Fruit fly (Drosophila melanogaster): Measurements from ENCODE around the gene CG12213.
"Not testable (repeated sequence)": the region's sequence is repeated elsewhere in the genome, so short reads cannot be mapped to it uniquely, and the experiment has no call there.

CG12213 gene

dm6 chr3R:11962739-11963214, 4.7 kb downstream of the CG12213 start, which contains the start of the genes CG3281 and aurA (continued):
- TF ChIP-seq eg (GFP tag; IDR thresholded peaks at IDR 0.05) = no peak
- TF ChIP-seq dac (GFP tag; optimal IDR thresholded peaks at IDR 0.05) = peak; percentile 0
- peak; percentile 83 for TF ChIP-seq CG10631 (GFP tag; optimal IDR thresholded peaks at IDR 0.05)
- no peak for TF ChIP-seq net (GFP tag; optimal IDR thresholded peaks at IDR 0.05)
- no peak for TF ChIP-seq fd85E (GFP tag; optimal IDR thresholded peaks at IDR 0.05)
- TF ChIP-seq CG9139 (GFP tag; optimal IDR thresholded peaks at IDR 0.05) = no peak
- TF ChIP-seq OdsH (GFP tag; optimal IDR thresholded peaks at IDR 0.05) = peak; percentile 70
- TF ChIP-seq Met (GFP tag; optimal IDR thresholded peaks at IDR 0.05) = no peak
- TF ChIP-seq Sox14 (GFP tag; optimal IDR thresholded peaks at IDR 0.05) = peak; percentile 75
- no peak for TF ChIP-seq CG3919 (GFP tag; optimal IDR thresholded peaks at IDR 0.05)
- TF ChIP-seq Lpt (GFP tag; optimal IDR thresholded peaks at IDR 0.05) = peak; percentile 41
- TF ChIP-seq CG11902 (GFP tag; optimal IDR thresholded peaks at IDR 0.05) = peak; percentile 51
- 0 out of 3 replicates have a peak, but pooled peaks have one; percentile 21 for TF ChIP-seq CG8119 (GFP tag; IDR thresholded peaks at IDR 0.05)
- no peak for TF ChIP-seq fd59A (GFP tag; optimal IDR thresholded peaks at IDR 0.05)
- TF ChIP-seq CG4318 (GFP tag; optimal IDR thresholded peaks at IDR 0.05) = no peak
- TF ChIP-seq CG8632 (GFP tag; optimal IDR thresholded peaks at IDR 0.05) = peak; percentile 5

dm6 chr3R:11958235-11958634, 9.3 kb downstream of the CG12213 start, which contains the start of gene Hsp70Ab:
TSS of gene Hsp70Ab (plus strand) at chr3R:11958535.
- not testable (repeated sequence) for TF ChIP-seq dac (GFP tag; optimal IDR thresholded peaks at IDR 0.05); Ets96B (tag; optimal IDR thresholded peaks at IDR 0.05); CG8319 (GFP tag; optimal IDR thresholded peaks at IDR 0.05)

DNA sequence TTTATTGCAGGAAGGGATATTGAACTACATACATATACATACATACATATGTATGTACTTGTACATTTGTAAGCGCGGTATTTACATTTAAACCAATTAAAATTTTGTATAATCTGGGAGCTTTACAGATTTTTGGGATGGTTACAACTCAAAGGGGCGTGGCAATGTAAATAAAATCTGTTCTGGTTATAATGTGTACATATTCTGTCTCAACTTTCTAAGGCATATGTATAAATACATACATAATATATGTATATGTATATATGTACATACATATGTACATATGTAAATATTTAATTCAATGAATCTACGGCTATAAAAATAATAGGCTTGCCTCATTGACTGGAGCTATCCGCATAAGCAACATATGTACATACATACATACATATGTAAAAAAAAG, 10.1 kb downstream of the CG12213 start:
- TF ChIP-seq Hr38 (GFP tag; optimal IDR thresholded peaks at IDR 0.05) (no peak), CG6854 (GFP tag; optimal IDR thresholded peaks at IDR 0.05) (no peak), eg (GFP tag; IDR thresholded peaks at IDR 0.05) (no peak), CG11294 (GFP tag; IDR thresholded peaks at IDR 0.05) (no peak), CG8319 (GFP tag; optimal IDR thresholded peaks at IDR 0.05) (no peak), fkh (GFP tag; optimal IDR thresholded peaks at IDR 0.05) (no peak), CG3919 (GFP tag; optimal IDR thresholded peaks at IDR 0.05) (no peak)

dm6 chr3R:11956444-11956843, 11.0 kb downstream of the CG12213 start, which contains the start of gene Hsp70Aa:
TSS of gene Hsp70Aa (minus strand) at chr3R:11956544.
- TF ChIP-seq CG8632 (GFP tag; optimal IDR thresholded peaks at IDR 0.05); Ets96B (tag; optimal IDR thresholded peaks at IDR 0.05); Sox102F (GFP tag; optimal IDR thresholded peaks at IDR 0.05): not testable (repeated sequence)

DNA sequence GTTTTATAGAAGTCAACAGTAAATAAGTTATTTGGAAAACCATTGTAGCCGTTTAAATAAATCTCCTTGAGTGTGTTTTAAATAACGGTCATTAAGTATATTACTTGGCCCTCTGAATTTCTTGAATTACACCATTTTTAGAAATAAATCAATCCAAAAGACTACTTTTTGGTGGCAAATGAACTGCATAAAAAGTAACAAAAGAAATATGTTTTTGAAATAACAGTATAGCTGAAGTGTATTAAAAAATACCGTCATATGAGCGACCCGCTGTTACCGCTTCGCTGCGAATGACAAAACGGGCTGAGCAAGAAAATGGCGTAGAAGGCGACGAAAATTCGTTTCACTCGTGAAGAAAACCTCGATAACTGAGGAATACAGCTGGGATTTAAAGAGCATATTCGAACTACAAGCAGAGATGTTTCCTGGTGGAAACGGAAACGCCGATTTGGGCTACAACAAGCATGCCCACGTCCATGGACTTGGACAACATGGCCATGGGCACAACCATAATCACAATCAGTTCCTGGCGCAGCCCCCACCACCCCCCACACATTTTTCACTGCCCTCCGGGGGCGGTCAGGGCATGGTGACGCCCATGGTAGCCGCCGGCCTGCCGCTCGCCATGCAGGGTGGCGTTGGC, 18.0 kb downstream of the CG12213 start, which contains the start of gene CG31211:
Gene CG31211, plus strand, starts transcription at position 294 of the 643 bp plus-strand sequence.
- no peak for TF ChIP-seq achi (GFP tag; optimal IDR thresholded peaks at IDR 0.05)
- no peak for TF ChIP-seq fd59A (GFP tag; optimal IDR thresholded peaks at IDR 0.05)
- TF ChIP-seq Gug (GFP tag; IDR thresholded peaks at IDR 0.05) = no peak
- TF ChIP-seq pdm3 (GFP tag; optimal IDR thresholded peaks at IDR 0.05) = peak; percentile 13
- TF ChIP-seq Met (GFP tag; optimal IDR thresholded peaks at IDR 0.05) = no peak
- TF ChIP-seq CG4318 (GFP tag; optimal IDR thresholded peaks at IDR 0.05) = no peak
- no peak for TF ChIP-seq Eip93F (GFP tag; optimal IDR thresholded peaks at IDR 0.05)
- no peak for TF ChIP-seq CG10631 (GFP tag; optimal IDR thresholded peaks at IDR 0.05)
- TF ChIP-seq Ets21C (GFP tag; optimal IDR thresholded peaks at IDR 0.05) = no peak
- no peak for TF ChIP-seq Smox (GFP tag; optimal IDR thresholded peaks at IDR 0.05)
- TF ChIP-seq Ets96B (tag; optimal IDR thresholded peaks at IDR 0.05) = no peak
- no peak for TF ChIP-seq spab (GFP tag; optimal IDR thresholded peaks at IDR 0.05)
- TF ChIP-seq Hr4 (GFP tag; optimal IDR thresholded peaks at IDR 0.05) = peak; percentile 43
- TF ChIP-seq Sox15 (GFP tag; optimal IDR thresholded peaks at IDR 0.05) = no peak
- TF ChIP-seq dsx (GFP tag; optimal IDR thresholded peaks at IDR 0.05; ENCODE audit: poor library complexity, severe bottlenecking) = no peak
- TF ChIP-seq CG6792 (GFP tag; optimal IDR thresholded peaks at IDR 0.05) = no peak
- TF ChIP-seq CG11294 (GFP tag; IDR thresholded peaks at IDR 0.05) = no peak
- peak; percentile 21 for TF ChIP-seq Hr39 (GFP tag; optimal IDR thresholded peaks at IDR 0.05)
- no peak for TF ChIP-seq Eip75B (GFP tag; optimal IDR thresholded peaks at IDR 0.05)
- TF ChIP-seq CG3919 (GFP tag; optimal IDR thresholded peaks at IDR 0.05) = peak; percentile 44
- no peak for TF ChIP-seq CG8119 (GFP tag; IDR thresholded peaks at IDR 0.05)
- TF ChIP-seq OdsH (GFP tag; optimal IDR thresholded peaks at IDR 0.05) = peak; percentile 9
- TF ChIP-seq vri (GFP tag; optimal IDR thresholded peaks at IDR 0.05) = no peak
- TF ChIP-seq esn (GFP tag; optimal IDR thresholded peaks at IDR 0.05) = peak; percentile 25
- TF ChIP-seq CG7368 (GFP tag; optimal IDR thresholded peaks at IDR 0.05) = no peak
- no peak for TF ChIP-seq CG6163 (GFP tag; IDR thresholded peaks at IDR 0.05)
- no peak for TF ChIP-seq Lpt (GFP tag; optimal IDR thresholded peaks at IDR 0.05)
- no peak for TF ChIP-seq CG31627 (GFP tag; optimal IDR thresholded peaks at IDR 0.05)

Measured in whole organism, prepupa.